4 worm cellular contexts compared by ENCODE assay signal in the genomic region with DNA sequence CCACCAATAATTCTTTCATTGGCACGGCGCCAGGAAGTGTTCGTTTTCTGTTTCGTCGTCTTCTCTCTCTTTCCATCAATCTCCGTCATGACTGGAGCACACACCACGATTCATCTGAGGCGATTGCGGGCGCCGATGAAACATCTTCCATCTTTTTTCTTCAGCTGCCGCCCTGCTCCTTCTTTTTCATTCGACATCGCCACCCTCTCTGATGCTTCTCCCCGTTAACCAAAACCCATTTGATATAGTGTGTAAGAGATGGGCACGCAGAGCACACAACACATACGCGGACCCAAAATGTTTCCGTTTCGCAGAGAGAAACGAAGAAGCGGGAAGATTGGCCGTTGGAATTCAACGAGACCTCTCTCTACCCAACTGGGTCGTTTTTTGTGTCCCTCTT.
TF ChIP-seq lines count a peak whose summit lies in the region.

No protein-coding gene starts in this region.

TF ChIP-seq in whole organism, L2 larva, 48 proteins besides CTCF, POLR2A, EP300 and RAD21 (continues in another document):
- TF ChIP-seq ztf-1 (GFP tag; conservative IDR thresholded peaks at IDR 0.05; lab: Robert Waterston, UW) (no peak), elt-3 (tag; optimal IDR thresholded peaks at IDR 0.05; lab: Kevin White, UChicago) (no peak), nhr-23 (tag; optimal IDR thresholded peaks at IDR 0.05; lab: Kevin White, UChicago) (no peak), blmp-1 (tag; optimal IDR thresholded peaks at IDR 0.05; lab: Kevin White, UChicago; ENCODE audit: insufficient read depth) (no peak), nhr-25 (tag; optimal IDR thresholded peaks at IDR 0.05; lab: Kevin White, UChicago) (no peak), Y55F3AM.14 (GFP tag; optimal IDR thresholded peaks at IDR 0.05; lab: Kevin White, UChicago) (peak; percentile 36), lin-39 (tag; optimal IDR thresholded peaks at IDR 0.05; lab: Kevin White, UChicago) (no peak), sem-4 (tag; optimal IDR thresholded peaks at IDR 0.05; lab: Kevin White, UChicago) (no peak), elt-1 (tag; optimal IDR thresholded peaks at IDR 0.05; lab: Kevin White, UChicago) (no peak), unc-62 (GFP tag; optimal IDR thresholded peaks at IDR 0.05; lab: Kevin White, UChicago) (peak; percentile 11), mdl-1 (tag; optimal IDR thresholded peaks at IDR 0.05; lab: Kevin White, UChicago) (peak in 1 of 2 experiments; percentile 14), ztf-11 (tag; optimal IDR thresholded peaks at IDR 0.05; lab: Kevin White, UChicago) (no peak), nhr-77 (tag; optimal IDR thresholded peaks at IDR 0.05; lab: Kevin White, UChicago) (no peak), ceh-16 (tag; optimal IDR thresholded peaks at IDR 0.05; lab: Kevin White, UChicago) (no peak), unc-39 (tag; optimal IDR thresholded peaks at IDR 0.05; lab: Kevin White, UChicago) (no peak), skn-1 (tag; optimal IDR thresholded peaks at IDR 0.05; lab: Kevin White, UChicago) (no peak), ceh-82 (tag; optimal IDR thresholded peaks at IDR 0.05; lab: Kevin White, UChicago) (no peak), zag-1 (tag; optimal IDR thresholded peaks at IDR 0.05; lab: Kevin White, UChicago) (peak; percentile 41), ama-1 (optimal IDR thresholded peaks at IDR 0.05; lab: Kevin White, UChicago) (no peak), egl-27 (tag; optimal IDR thresholded peaks at IDR 0.05; lab: Kevin White, UChicago) (no peak), mbf-1 (tag; optimal IDR thresholded peaks at IDR 0.05; lab: Kevin White, UChicago) (no peak), nhr-21 (tag; optimal IDR thresholded peaks at IDR 0.05; lab: Kevin White, UChicago) (no peak), aly-2 (tag; optimal IDR thresholded peaks at IDR 0.05; lab: Kevin White, UChicago) (no peak)

TF ChIP-seq in whole organism, L4 larva, 104 proteins besides CTCF, POLR2A, EP300 and RAD21 (continues in another document):
- TF ChIP-seq hlh-11 (tag; optimal IDR thresholded peaks at IDR 0.05; lab: Kevin White, UChicago), result peak; percentile 57
- TF ChIP-seq hif-1 (tag; optimal IDR thresholded peaks at IDR 0.05; lab: Kevin White, UChicago), result no peak
- no peak for TF ChIP-seq attf-4 (tag; optimal IDR thresholded peaks at IDR 0.05; lab: Kevin White, UChicago)
- TF ChIP-seq set-16 (GFP tag; IDR thresholded peaks at IDR 0.05; lab: Robert Waterston, UW), result no peak
- no peak for TF ChIP-seq ztf-7 (tag; optimal IDR thresholded peaks at IDR 0.05; lab: Kevin White, UChicago)
- TF ChIP-seq unc-39 (tag; optimal IDR thresholded peaks at IDR 0.05; lab: Kevin White, UChicago), result no peak
- no peak for TF ChIP-seq lin-15B (tag; optimal IDR thresholded peaks at IDR 0.05; lab: Kevin White, UChicago)
- peak; percentile 3 for TF ChIP-seq hlh-30 (tag; optimal IDR thresholded peaks at IDR 0.05; lab: Kevin White, UChicago; ENCODE audit: insufficient read depth)
- no peak for TF ChIP-seq arid-1 (GFP tag; conservative IDR thresholded peaks at IDR 0.05; lab: Robert Waterston, UW)
- no peak for TF ChIP-seq nhr-111 (GFP tag; optimal IDR thresholded peaks at IDR 0.05; lab: Kevin White, UChicago)
- TF ChIP-seq zfp-3 (GFP tag; conservative IDR thresholded peaks at IDR 0.05; lab: Robert Waterston, UW), result no peak
- no peak for TF ChIP-seq fos-1 (tag; optimal IDR thresholded peaks at IDR 0.05; lab: Kevin White, UChicago)
- TF ChIP-seq dve-1 (tag; optimal IDR thresholded peaks at IDR 0.05; lab: Kevin White, UChicago; ENCODE audit: insufficient read depth), result no peak
- no peak for TF ChIP-seq madf-9 (GFP tag; conservative IDR thresholded peaks at IDR 0.05; lab: Robert Waterston, UW)
- no peak for TF ChIP-seq ceh-82 (tag; optimal IDR thresholded peaks at IDR 0.05; lab: Kevin White, UChicago)
- TF ChIP-seq unc-62 (GFP tag; optimal IDR thresholded peaks at IDR 0.05 in 1 of 2; lab: Kevin White, UChicago), result peak in 1 of 2 experiments; percentile 86
- TF ChIP-seq unc-62 (tag; optimal IDR thresholded peaks at IDR 0.05; lab: Kevin White, UChicago), result no peak
- no peak for TF ChIP-seq spr-1 (tag; optimal IDR thresholded peaks at IDR 0.05; lab: Kevin White, UChicago)
- no peak for TF ChIP-seq nhr-25 (tag; optimal IDR thresholded peaks at IDR 0.05; lab: Kevin White, UChicago; ENCODE audit: borderline replicate concordance, insufficient read depth)
- TF ChIP-seq mep-1 (tag; optimal IDR thresholded peaks at IDR 0.05; lab: Kevin White, UChicago), result peak; percentile 9
- peak; percentile 3 for TF ChIP-seq nhr-11 (tag; optimal IDR thresholded peaks at IDR 0.05; lab: Kevin White, UChicago)
- no peak for TF ChIP-seq lin-39 (tag; optimal IDR thresholded peaks at IDR 0.05; lab: Kevin White, UChicago)

TF ChIP-seq in whole organism, late embryonic, 69 proteins besides CTCF, POLR2A, EP300 and RAD21:
- no peak for TF ChIP-seq eyg-1 (tag; optimal IDR thresholded peaks at IDR 0.05; lab: Kevin White, UChicago)
- peak; percentile 62 for TF ChIP-seq ceh-18 (tag; optimal IDR thresholded peaks at IDR 0.05; lab: Kevin White, UChicago)
- TF ChIP-seq nhr-11 (tag; optimal IDR thresholded peaks at IDR 0.05; lab: Kevin White, UChicago), result no peak
- TF ChIP-seq tbx-7 (tag; optimal IDR thresholded peaks at IDR 0.05; lab: Kevin White, UChicago), result no peak
- TF ChIP-seq rnt-1 (tag; optimal IDR thresholded peaks at IDR 0.05; lab: Kevin White, UChicago), result peak; percentile 34
- peak; percentile 44 for TF ChIP-seq unc-42 (tag; optimal IDR thresholded peaks at IDR 0.05; lab: Kevin White, UChicago)
- no peak for TF ChIP-seq K02D7.2 (tag; optimal IDR thresholded peaks at IDR 0.05; lab: Kevin White, UChicago)
- peak; percentile 45 for TF ChIP-seq ceh-19 (GFP tag; optimal IDR thresholded peaks at IDR 0.05; lab: Kevin White, UChicago)
- peak; percentile 17 for TF ChIP-seq F13H6.1 (tag; optimal IDR thresholded peaks at IDR 0.05; lab: Kevin White, UChicago)
- peak; percentile 44 for TF ChIP-seq nfya-1 (tag; optimal IDR thresholded peaks at IDR 0.05; lab: Kevin White, UChicago)
- TF ChIP-seq unc-55 (GFP tag; optimal IDR thresholded peaks at IDR 0.05; lab: Kevin White, UChicago), result peak; percentile 46
- TF ChIP-seq K09A11.1 (tag; optimal IDR thresholded peaks at IDR 0.05; lab: Kevin White, UChicago; ENCODE audit: insufficient read depth), result no peak

TF ChIP-seq in whole organism, mixed stage, embryonic, 35 proteins besides CTCF, POLR2A, EP300 and RAD21:
- TF ChIP-seq flh-1 (GFP tag; optimal IDR thresholded peaks at IDR 0.05; lab: Kevin White, UChicago), result no peak
- TF ChIP-seq sptf-1 (tag; optimal IDR thresholded peaks at IDR 0.05; lab: Kevin White, UChicago), result peak; percentile 27
- peak; percentile 66 for TF ChIP-seq unc-120 (tag; optimal IDR thresholded peaks at IDR 0.05; lab: Kevin White, UChicago; ENCODE audit: poor library complexity, severe bottlenecking)
- TF ChIP-seq cnd-1 (tag; optimal IDR thresholded peaks at IDR 0.05; lab: Kevin White, UChicago), result no peak
- TF ChIP-seq nhr-76 (tag; optimal IDR thresholded peaks at IDR 0.05; lab: Kevin White, UChicago), result no peak
- TF ChIP-seq nhr-237 (tag; optimal IDR thresholded peaks at IDR 0.05; lab: Kevin White, UChicago), result no peak
- TF ChIP-seq unc-39 (tag; optimal IDR thresholded peaks at IDR 0.05; lab: Kevin White, UChicago), result no peak
- no peak for TF ChIP-seq nhr-12 (tag; optimal IDR thresholded peaks at IDR 0.05; lab: Kevin White, UChicago)
- no peak for TF ChIP-seq ces-1 (GFP tag; optimal IDR thresholded peaks at IDR 0.05; lab: Kevin White, UChicago)
- TF ChIP-seq mep-1 (tag; optimal IDR thresholded peaks at IDR 0.05; lab: Kevin White, UChicago), result no peak
- no peak for TF ChIP-seq lin-13 (tag; optimal IDR thresholded peaks at IDR 0.05; lab: Kevin White, UChicago)
- TF ChIP-seq drap-1 (GFP tag; optimal IDR thresholded peaks at IDR 0.05; lab: Kevin White, UChicago), result no peak
TF ChIP-seq in whole organism, mixed stage, embryonic: peak in this region for 2.
